Fruit fly (Drosophila melanogaster): ENCODE results near the gene Sirt1.

Gene Sirt1

DNA sequence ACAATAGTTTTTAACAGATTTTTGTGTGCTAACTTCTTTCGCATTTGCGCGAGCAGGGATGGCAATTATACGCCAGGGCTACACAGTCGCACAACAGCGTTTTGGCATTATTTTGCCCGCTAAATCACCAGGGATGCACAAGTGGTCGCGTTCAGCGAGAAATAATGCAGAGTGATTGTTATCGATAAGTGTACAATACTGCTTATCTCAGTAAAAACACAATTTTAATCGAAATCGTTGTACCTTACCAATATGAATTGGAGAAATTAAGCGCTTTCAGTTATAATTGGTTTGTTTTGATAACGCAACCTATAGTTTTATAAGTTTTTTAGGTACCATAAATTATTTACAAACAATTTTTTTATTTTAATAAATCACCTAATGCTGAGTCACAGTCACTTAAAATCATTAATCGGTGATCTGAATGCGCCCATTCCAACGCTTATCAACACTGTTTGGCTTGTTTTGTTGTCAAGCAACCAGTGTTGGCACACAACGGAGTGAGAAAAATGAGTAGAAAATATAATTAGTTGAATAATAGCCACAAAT lies 11.4 kb downstream of the Sirt1 start, which contains the start of the genes Sfmbt and CG5439 (continued):
- TF ChIP-seq nerfin-2 (GFP tag; IDR thresholded peaks at IDR 0.05; ENCODE audit: partially characterized antibody) (peak; percentile 56; the same call in 1 of the 2 replicates), CG5180 (GFP tag; optimal IDR thresholded peaks at IDR 0.05) (no peak), CG34224 (GFP tag; IDR thresholded peaks at IDR 0.05; ENCODE audit: partially characterized antibody) (no peak; the same call in 2 of the 3 replicates), abd-A (tag; optimal IDR thresholded peaks at IDR 0.05) (no peak), Adf1 (GFP tag; IDR thresholded peaks at IDR 0.05) (peak; percentile 21; the same call in 1 of the 2 replicates), HLHmδ (GFP tag; optimal IDR thresholded peaks at IDR 0.05) (peak; percentile 16), Chrac-16 (GFP tag; optimal IDR thresholded peaks at IDR 0.05) (peak; percentile 76), Abd-B (GFP tag; optimal IDR thresholded peaks at IDR 0.05) (no peak), CG10321 (GFP tag; IDR thresholded peaks at IDR 0.05) (no peak), CG6272 (GFP tag; IDR thresholded peaks at IDR 0.05) (peak; percentile 77), CG16779 (GFP tag; IDR thresholded peaks at IDR 0.05) (peak; percentile 61; the same call in 1 of the 2 replicates), Ssrp (tag; optimal IDR thresholded peaks at IDR 0.05) (peak; percentile 68), CG10959 (GFP tag; IDR thresholded peaks at IDR 0.05) (0 out of 2 replicates have a peak, but pooled peaks have one; percentile 11), bab2 (GFP tag; optimal IDR thresholded peaks at IDR 0.05) (peak; percentile 82), CG10274 (GFP tag; optimal IDR thresholded peaks at IDR 0.05) (peak; percentile 36), CG3838 (GFP tag; optimal IDR thresholded peaks at IDR 0.05) (peak; percentile 26), fd64A (GFP tag; optimal IDR thresholded peaks at IDR 0.05) (no peak), Atf6 (GFP tag; IDR thresholded peaks at IDR 0.05) (peak; percentile 53; the same call in 1 of the 2 replicates), z (GFP tag; IDR thresholded peaks at IDR 0.05) (no peak), CG13775 (GFP tag; optimal IDR thresholded peaks at IDR 0.05) (peak; percentile 88), Hand (GFP tag; optimal IDR thresholded peaks at IDR 0.05) (no peak), gro (GFP tag; optimal IDR thresholded peaks at IDR 0.05) (peak; percentile 17), Antp (GFP tag; optimal IDR thresholded peaks at IDR 0.05) (peak; percentile 86), Doc2 (GFP tag; IDR thresholded peaks at IDR 0.05) (no peak), cwo (GFP tag; optimal IDR thresholded peaks at IDR 0.05) (peak; percentile 55), Rfx (GFP tag; IDR thresholded peaks at IDR 0.05) (peak; percentile 77), CG1832 (GFP tag; optimal IDR thresholded peaks at IDR 0.05) (no peak), CG12155 (GFP tag; optimal IDR thresholded peaks at IDR 0.05) (peak; percentile 81), CG1529 (GFP tag; optimal IDR thresholded peaks at IDR 0.05) (no peak), prd (optimal IDR thresholded peaks at IDR 0.05) (no peak), prd (GFP tag; IDR thresholded peaks at IDR 0.05) (peak; percentile 80), Ets97D (GFP tag; optimal IDR thresholded peaks at IDR 0.05) (peak; percentile 81), CG18011 (GFP tag; optimal IDR thresholded peaks at IDR 0.05) (peak; percentile 38), ERR (GFP tag; optimal IDR thresholded peaks at IDR 0.05) (peak; percentile 71), CG18764 (GFP tag; optimal IDR thresholded peaks at IDR 0.05) (peak; percentile 46), sim (GFP tag; IDR thresholded peaks at IDR 0.05) (no peak), CG11398 (GFP tag; optimal IDR thresholded peaks at IDR 0.05) (peak; percentile 39), ems (GFP tag; optimal IDR thresholded peaks at IDR 0.05) (peak; percentile 75), Bgb (GFP tag; IDR thresholded peaks at IDR 0.05; ENCODE audit: partially characterized antibody) (peak; percentile 44), CG33557 (GFP tag; optimal IDR thresholded peaks at IDR 0.05) (peak; percentile 62), mirr (GFP tag; optimal IDR thresholded peaks at IDR 0.05) (no peak), eyg (GFP tag; optimal IDR thresholded peaks at IDR 0.05) (peak; percentile 51), CG11560 (tag; IDR thresholded peaks at IDR 0.05) (peak; percentile 65; the same call in 2 of the 3 replicates), CG6854 (GFP tag; optimal IDR thresholded peaks at IDR 0.05) (peak; percentile 16), CG13894 (tag; optimal IDR thresholded peaks at IDR 0.05) (no peak), sna (GFP tag; IDR thresholded peaks at IDR 0.05; ENCODE audit: partially characterized antibody) (no peak; the same call in 1 of the 2 replicates), BEAF-32 (GFP tag; optimal IDR thresholded peaks at IDR 0.05) (peak; percentile 72), Gug (GFP tag; IDR thresholded peaks at IDR 0.05) (peak; percentile 88), CG9437 (GFP tag; optimal IDR thresholded peaks at IDR 0.05) (peak; percentile 29), CG3163 (GFP tag; optimal IDR thresholded peaks at IDR 0.05) (peak; percentile 60)

Data from whole organism, embryonic.